Fruit fly (Drosophila melanogaster) whole organism, adult: Measurements from ENCODE around the gene CG31342.

Experiments used
- CG12768 ChIP-seq: fragments of 200-800 bp; sonication (Bioruptor generic); optimal IDR thresholded peaks from 2 replicates; lab custom pipeline; 2017; ENCODE audit warnings: missing biosample characterization, missing genetic modification characterization, mild to moderate bottlenecking, moderate library complexity, missing genetic modification reagents
- CG1620 ChIP-seq: fragments of 200-800 bp; sonication (Bioruptor generic); optimal IDR thresholded peaks from 2 replicates; lab custom pipeline; 2016; ENCODE audit warnings: missing biosample characterization, missing genetic modification characterization
- CG33017 ChIP-seq: fragments of 200-800 bp; sonication (Bioruptor generic); optimal IDR thresholded peaks from 2 replicates; lab custom pipeline; 2018; ENCODE audit warnings: missing biosample characterization, mild to moderate bottlenecking, missing genetic modification characterization, moderate library complexity
- CG7045 ChIP-seq: fragments of 200-800 bp; sonication (Bioruptor generic); optimal IDR thresholded peaks from 2 replicates; lab custom pipeline; 2017; ENCODE audit warnings: missing biosample characterization, mild to moderate bottlenecking, missing genetic modification characterization
- CG7101 ChIP-seq: fragments of 200-800 bp; sonication (Bioruptor generic); optimal IDR thresholded peaks from 2 replicates; lab custom pipeline; 2018; ENCODE audit warnings: missing biosample characterization, mild to moderate bottlenecking, missing genetic modification characterization, moderate library complexity
- Clk ChIP-seq: fragments of 200-800 bp; sonication (Bioruptor generic); optimal IDR thresholded peaks from 2 replicates; lab custom pipeline; 2017; ENCODE audit warnings: missing biosample characterization, missing genetic modification characterization
- cic ChIP-seq: fragments of 200-800 bp; sonication (Bioruptor generic); optimal IDR thresholded peaks from 2 replicates; lab custom pipeline; 2017; ENCODE audit warnings: missing biosample characterization, mild to moderate bottlenecking, missing genetic modification characterization, moderate library complexity
- kay ChIP-seq: fragments of 200-800 bp; sonication (Bioruptor generic); peaks from one replicate; lab custom pipeline; 2016; ENCODE audit warnings: missing biosample characterization, missing genetic modification characterization, borderline replicate concordance
- pad ChIP-seq: fragments of 200-800 bp; sonication (Bioruptor generic); optimal IDR thresholded peaks from 3 replicates; lab custom pipeline; 2017; ENCODE audit warnings: missing biosample characterization, missing genetic modification characterization, mild to moderate bottlenecking, moderate library complexity, missing genetic modification reagents
- tj ChIP-seq: fragments of 200-800 bp; sonication (Bioruptor generic); optimal IDR thresholded peaks from 3 replicates; lab custom pipeline; 2017; ENCODE audit warnings: missing biosample characterization, mild to moderate bottlenecking, missing genetic modification characterization, moderate library complexity

DNA sequence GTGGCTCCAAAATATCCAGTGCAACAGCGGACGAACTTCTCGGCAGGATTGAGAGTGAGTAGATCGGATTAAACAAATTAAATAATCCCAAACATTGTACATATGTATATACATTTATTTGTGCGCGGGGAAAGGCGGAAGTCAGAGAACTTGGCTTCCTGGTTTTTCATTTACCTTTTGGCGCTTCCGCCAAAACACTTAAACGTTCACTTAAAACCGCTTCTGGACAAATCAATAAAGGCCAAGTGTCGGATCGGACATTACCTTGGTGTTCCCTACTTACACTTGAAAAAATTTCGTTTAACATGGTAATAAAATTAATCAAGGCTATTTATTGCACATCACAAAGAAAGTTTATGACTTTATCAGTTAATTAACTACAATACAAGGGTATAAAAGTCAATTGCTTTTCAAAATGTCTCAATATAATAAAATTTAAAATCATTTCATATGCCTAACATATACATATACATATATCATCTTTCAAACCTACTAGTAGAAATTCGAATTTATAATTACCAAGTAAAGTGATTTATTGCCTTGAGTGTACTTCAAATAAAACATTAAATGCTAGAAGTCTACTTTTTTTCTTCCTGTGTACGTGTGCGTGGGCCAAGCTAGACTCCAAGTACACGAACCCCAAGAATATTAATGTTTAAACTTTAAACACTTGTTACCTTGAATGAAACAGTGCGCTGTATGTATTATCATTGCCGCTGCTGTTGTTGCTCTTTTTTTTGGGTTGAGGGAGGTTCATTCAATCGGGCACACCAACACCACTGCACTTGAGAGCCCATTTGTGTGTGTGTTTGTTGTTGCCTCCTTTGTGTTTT lies 4.3 kb upstream of the CG31342 start:
- TF ChIP-seq Clk (GFP tag; lab: Kevin White, UChicago), result peak; percentile 16
- peak; percentile 77 for TF ChIP-seq CG12768 (GFP tag; lab: Kevin White, UChicago)
- no peak for TF ChIP-seq kay (GFP tag; lab: Kevin White, UChicago)
- no peak for TF ChIP-seq tj (GFP tag; lab: Kevin White, UChicago)
- TF ChIP-seq pad, result peak; percentile 9
- peak; percentile 41 for TF ChIP-seq CG7101 (tag; lab: Kevin White, UChicago)
- no peak for TF ChIP-seq cic (GFP tag; lab: Kevin White, UChicago)
- TF ChIP-seq CG33017 (tag; lab: Kevin White, UChicago), result peak; percentile 79
- peak; percentile 76 for TF ChIP-seq CG7045 (GFP tag; lab: Kevin White, UChicago)
- no peak for TF ChIP-seq CG1620
